Worm (Caenorhabditis elegans) whole organism, L2 larva: ENCODE results near the gene F43D2.7.

Experiments
- crh-2 ChIP-seq: sonication (generic microtip); optimal IDR thresholded peaks from 2 replicates; lab custom pipeline; 2017; ENCODE audit warnings: missing biosample characterization, missing genetic modification characterization
- nhr-11 ChIP-seq: fragments of 150-350 bp; optimal IDR thresholded peaks from 2 replicates; lab custom pipeline; 2014; ENCODE audit warnings: missing biosample characterization, missing genetic modification characterization

- TF ChIP-seq crh-2 (tag; lab: Kevin White, UChicago) (no peak), nhr-11 (no peak)
Measured at ce11 chrV:14642016-14642415, 2.0 kb upstream of the F43D2.7 start.
